Fruit fly (Drosophila melanogaster) whole organism, embryonic: ENCODE data around the gene CG10418.

Experiments
- Abd-B ChIP-seq: fragments of 200-800 bp; sonication (Bioruptor generic); optimal IDR thresholded peaks from 2 replicates; lab custom pipeline; 2018; ENCODE audit warnings: missing biosample characterization, mild to moderate bottlenecking, missing genetic modification characterization, moderate library complexity
- CG10321 ChIP-seq: fragments of 200-800 bp; sonication (Bioruptor generic); IDR thresholded peaks from 2 replicates; pipeline ENCODE4 v1.3.6; 2022; ENCODE audit warnings: missing biosample characterization, missing genetic modification characterization
- CG1233 ChIP-seq: fragments of 200-800 bp; sonication (Bioruptor generic); optimal IDR thresholded peaks from 4 replicates; lab custom pipeline; 2018; ENCODE audit warnings: missing biosample characterization, mild to moderate bottlenecking, missing genetic modification characterization
- CG12391 ChIP-seq: fragments of 200-800 bp; sonication (Bioruptor generic); optimal IDR thresholded peaks from 3 replicates; lab custom pipeline; 2018; ENCODE audit warnings: missing biosample characterization, mild to moderate bottlenecking, missing genetic modification characterization, moderate library complexity
- CG12744 ChIP-seq: fragments of 200-800 bp; sonication (Bioruptor generic); optimal IDR thresholded peaks from 2 replicates; lab custom pipeline; 2016; ENCODE audit warnings: missing biosample characterization, missing genetic modification characterization
- CG15479 ChIP-seq: fragments of 200-800 bp; sonication (Bioruptor generic); optimal IDR thresholded peaks from 3 replicates; lab custom pipeline; 2019; ENCODE audit warnings: missing biosample characterization, mild to moderate bottlenecking, missing genetic modification characterization, moderate library complexity
- CG15696 ChIP-seq: fragments of 200-800 bp; sonication (Bioruptor generic); optimal IDR thresholded peaks from 2 replicates; lab custom pipeline; 2019; ENCODE audit warnings: missing biosample characterization, mild to moderate bottlenecking, missing genetic modification characterization, moderate library complexity
- CG17385 ChIP-seq: fragments of 200-800 bp; sonication (Bioruptor generic); optimal IDR thresholded peaks from 3 replicates; lab custom pipeline; 2018; ENCODE audit warnings: missing biosample characterization, mild to moderate bottlenecking, missing genetic modification characterization
- CG18619 ChIP-seq: fragments of 200-800 bp; sonication (Bioruptor generic); optimal IDR thresholded peaks from 3 replicates; lab custom pipeline; 2017; ENCODE audit warnings: missing biosample characterization, mild to moderate bottlenecking, missing genetic modification characterization
- CG2678 ChIP-seq: fragments of 200-800 bp; sonication (Bioruptor generic); optimal IDR thresholded peaks from 3 replicates; lab custom pipeline; 2019; ENCODE audit warnings: missing biosample characterization, mild to moderate bottlenecking, missing genetic modification characterization, moderate library complexity
- CG31224 ChIP-seq: fragments of 200-800 bp; sonication (Bioruptor generic); IDR thresholded peaks from 2 replicates; pipeline ENCODE4 v1.3.6; 2022; ENCODE audit warnings: missing biosample characterization, missing genetic modification characterization
- CG31388 ChIP-seq: fragments of 200-800 bp; sonication (Bioruptor generic); optimal IDR thresholded peaks from 2 replicates; lab custom pipeline; 2016; ENCODE audit warnings: missing biosample characterization, missing genetic modification characterization
- CG34224 ChIP-seq: fragments of 200-800 bp; sonication (Bioruptor generic); IDR thresholded peaks from 3 replicates; pipeline ENCODE4 v1.3.6; 2022; ENCODE audit warnings: missing biosample characterization, missing genetic modification characterization; ENCODE audit not compliant: partially characterized antibody
- CG4282 ChIP-seq: fragments of 200-800 bp; sonication (Bioruptor generic); optimal IDR thresholded peaks from 2 replicates; lab custom pipeline; 2016; ENCODE audit warnings: missing biosample characterization, missing genetic modification characterization
- CG6813 ChIP-seq: fragments of 200-800 bp; sonication (Bioruptor generic); optimal IDR thresholded peaks from 2 replicates; lab custom pipeline; 2017; ENCODE audit warnings: missing biosample characterization, missing genetic modification characterization, mild to moderate bottlenecking, moderate library complexity, missing genetic modification reagents
- CG7928 ChIP-seq: fragments of 200-800 bp; sonication (Bioruptor generic); optimal IDR thresholded peaks from 2 replicates; lab custom pipeline; 2017; ENCODE audit warnings: missing biosample characterization, mild to moderate bottlenecking, missing genetic modification characterization
- CG9817 ChIP-seq: fragments of 200-800 bp; sonication (Bioruptor generic); optimal IDR thresholded peaks from 2 replicates; lab custom pipeline; 2018; ENCODE audit warnings: missing biosample characterization, mild to moderate bottlenecking, missing genetic modification characterization, moderate library complexity
- Chrac-16 ChIP-seq: fragments of 200-800 bp; sonication (Bioruptor generic); optimal IDR thresholded peaks from 3 replicates; lab custom pipeline; 2016; ENCODE audit warnings: missing biosample characterization, missing genetic modification characterization
- Dbx ChIP-seq: fragments of 200-800 bp; sonication (Bioruptor generic); IDR thresholded peaks from 3 replicates; pipeline ENCODE4 v1.3.6; 2022; ENCODE audit warnings: missing biosample characterization, missing genetic modification characterization
- Hr51 ChIP-seq, 2 experiments: fragments of 200-800 bp; sonication (Bioruptor generic); optimal IDR thresholded peaks; 2 replicates in 1 of 2; 3 replicates in 1 of 2; lab custom pipeline; 2016 to 2018; ENCODE audit warnings: missing biosample characterization in 2 of 2, missing genetic modification characterization in 2 of 2, mild to moderate bottlenecking in 1 of 2, moderate library complexity in 1 of 2
- Lim3 ChIP-seq: fragments of 200-800 bp; sonication (Bioruptor generic); IDR thresholded peaks from 2 replicates; pipeline ENCODE4 v1.3.6; 2022; ENCODE audit warnings: missing biosample characterization, missing genetic modification characterization
- Max ChIP-seq: fragments of 200-800 bp; sonication (Bioruptor generic); optimal IDR thresholded peaks from 2 replicates; lab custom pipeline; 2016; ENCODE audit warnings: missing biosample characterization, mild to moderate bottlenecking, missing genetic modification characterization
- Myb ChIP-seq: fragments of 200-800 bp; sonication (Bioruptor generic); optimal IDR thresholded peaks from 2 replicates; lab custom pipeline; 2016; ENCODE audit warnings: missing biosample characterization, missing genetic modification characterization
- Rfx ChIP-seq: fragments of 200-800 bp; sonication (Bioruptor generic); IDR thresholded peaks from 2 replicates; pipeline ENCODE4 v1.3.6; 2022; ENCODE audit warnings: missing biosample characterization, missing genetic modification characterization
- Sry-β ChIP-seq: fragments of 200-800 bp; sonication (Bioruptor generic); optimal IDR thresholded peaks from 2 replicates; lab custom pipeline; 2018; ENCODE audit warnings: missing biosample characterization, mild to moderate bottlenecking, missing genetic modification characterization, moderate library complexity
- Sry-δ ChIP-seq: fragments of 200-800 bp; sonication (Bioruptor generic); optimal IDR thresholded peaks from 2 replicates; lab custom pipeline; 2016; ENCODE audit warnings: missing biosample characterization, missing genetic modification characterization
- Tbp ChIP-seq: fragments of >200 bp; optimal IDR thresholded peaks from 2 replicates; lab custom pipeline; 2018; ENCODE audit warnings: missing biosample characterization, missing genetic modification characterization
- Vsx1 ChIP-seq: fragments of 200-800 bp; sonication (Bioruptor generic); optimal IDR thresholded peaks from 2 replicates; lab custom pipeline; 2017; ENCODE audit warnings: missing biosample characterization, mild to moderate bottlenecking, missing genetic modification characterization, missing genetic modification reagents
- YL-1 ChIP-seq: fragments of 200-800 bp; sonication (Bioruptor generic); optimal IDR thresholded peaks from 3 replicates; lab custom pipeline; 2017; ENCODE audit warnings: missing biosample characterization, mild to moderate bottlenecking, missing genetic modification characterization
- ac ChIP-seq: fragments of 200-800 bp; sonication (Bioruptor generic); optimal IDR thresholded peaks from 3 replicates; lab custom pipeline; 2017; ENCODE audit warnings: missing biosample characterization, mild to moderate bottlenecking, missing genetic modification characterization
- caup ChIP-seq: fragments of 200-800 bp; sonication (Bioruptor generic); optimal IDR thresholded peaks from 3 replicates; lab custom pipeline; 2017; ENCODE audit warnings: missing biosample characterization, mild to moderate bottlenecking, missing genetic modification characterization, moderate library complexity; ENCODE audit not compliant: severe bottlenecking
- croc ChIP-seq: fragments of 200-800 bp; sonication (Bioruptor generic); conservative IDR thresholded peaks from 3 replicates; pipeline ENCODE4 v1.3.6; 2022; ENCODE audit warnings: missing biosample characterization, missing genetic modification characterization
- dysf ChIP-seq: fragments of 200-800 bp; sonication (Bioruptor generic); IDR thresholded peaks from 3 replicates; pipeline ENCODE4 v1.3.6; 2022; ENCODE audit warnings: missing biosample characterization, missing genetic modification characterization
- ewg ChIP-seq: fragments of 200-800 bp; sonication (Bioruptor generic); optimal IDR thresholded peaks from 3 replicates; lab custom pipeline; 2017; ENCODE audit warnings: mild to moderate bottlenecking, missing biosample characterization, missing genetic modification reagents, missing genetic modification characterization
- fd102C ChIP-seq: fragments of 200-800 bp; sonication (Bioruptor generic); optimal IDR thresholded peaks from 2 replicates; lab custom pipeline; 2018; ENCODE audit warnings: missing biosample characterization, mild to moderate bottlenecking, missing genetic modification characterization, moderate library complexity
- gcm ChIP-seq: fragments of 200-800 bp; sonication (Bioruptor generic); optimal IDR thresholded peaks from 2 replicates; lab custom pipeline; 2019; ENCODE audit warnings: missing biosample characterization, mild to moderate bottlenecking, missing genetic modification characterization, moderate library complexity
- gcm2 ChIP-seq: fragments of 200-800 bp; sonication (Bioruptor generic); optimal IDR thresholded peaks from 2 replicates; lab custom pipeline; 2016; ENCODE audit warnings: missing biosample characterization, missing genetic modification characterization
- gem ChIP-seq: fragments of 200-800 bp; sonication (Bioruptor generic); optimal IDR thresholded peaks from 2 replicates; lab custom pipeline; 2019; ENCODE audit warnings: missing biosample characterization, mild to moderate bottlenecking, missing genetic modification characterization, moderate library complexity
- hkb ChIP-seq, 2 experiments: fragments of 200-800 bp in 1 of 2; fragments of >200 bp in 1 of 2; sonication (Bioruptor generic) in 1 of 2; IDR thresholded peaks in 1 of 2; optimal IDR thresholded peaks in 1 of 2; 2 replicates each; pipeline versions ENCODE4 v1.3.6 to Lab custom; 2017 to 2022; ENCODE audit warnings: missing biosample characterization in 1 of 2, missing genetic modification characterization in 1 of 2
- kah ChIP-seq: fragments of 200-800 bp; sonication (Bioruptor generic); optimal IDR thresholded peaks from 2 replicates; lab custom pipeline; 2018; ENCODE audit warnings: missing biosample characterization, mild to moderate bottlenecking, missing genetic modification characterization
- lab ChIP-seq: fragments of 200-800 bp; sonication (Bioruptor generic); optimal IDR thresholded peaks from 3 replicates; lab custom pipeline; 2017; ENCODE audit warnings: missing biosample characterization, missing genetic modification characterization, mild to moderate bottlenecking, moderate library complexity, missing genetic modification reagents
- phol ChIP-seq: fragments of 200-800 bp; sonication (Bioruptor generic); optimal IDR thresholded peaks from 3 replicates; lab custom pipeline; 2018; ENCODE audit warnings: missing biosample characterization, mild to moderate bottlenecking, missing genetic modification characterization, moderate library complexity
- repo ChIP-seq: fragments of 200-800 bp; sonication (Bioruptor generic); optimal IDR thresholded peaks from 2 replicates; lab custom pipeline; 2016; ENCODE audit warnings: missing biosample characterization, missing genetic modification characterization
- row ChIP-seq: fragments of 200-800 bp; sonication (Bioruptor generic); IDR thresholded peaks from 3 replicates; pipeline ENCODE4 v1.3.6; 2022; ENCODE audit warnings: missing biosample characterization, missing genetic modification characterization
- tll ChIP-seq, 2 experiments: fragments of 200-800 bp in 1 of 2; fragments of >200 bp in 1 of 2; sonication (Bioruptor generic) in 1 of 2; optimal IDR thresholded peaks; 2 replicates each; lab custom pipeline; 2017 to 2019; ENCODE audit warnings: missing biosample characterization in 2 of 2, missing genetic modification characterization in 2 of 2, mild to moderate bottlenecking in 1 of 2, moderate library complexity in 1 of 2
- tna ChIP-seq: fragments of 200-800 bp; sonication (Bioruptor generic); IDR thresholded peaks from 2 replicates; pipeline ENCODE4 v1.3.6; 2022; ENCODE audit warnings: missing biosample characterization, missing genetic modification characterization; ENCODE audit not compliant: partially characterized antibody
- tup ChIP-seq: fragments of 200-800 bp; sonication (Bioruptor generic); optimal IDR thresholded peaks from 2 replicates; lab custom pipeline; 2016; ENCODE audit warnings: missing biosample characterization, mild to moderate bottlenecking, missing genetic modification characterization, moderate library complexity
- unpg ChIP-seq: fragments of 200-800 bp; sonication (Bioruptor generic); optimal IDR thresholded peaks from 3 replicates; lab custom pipeline; 2018; ENCODE audit warnings: missing biosample characterization, mild to moderate bottlenecking, missing genetic modification characterization, moderate library complexity
- wek ChIP-seq: fragments of 200-800 bp; sonication (Bioruptor generic); optimal IDR thresholded peaks from 3 replicates; lab custom pipeline; 2018; ENCODE audit warnings: missing biosample characterization, mild to moderate bottlenecking, missing genetic modification characterization, moderate library complexity

CG10418 gene

DNA sequence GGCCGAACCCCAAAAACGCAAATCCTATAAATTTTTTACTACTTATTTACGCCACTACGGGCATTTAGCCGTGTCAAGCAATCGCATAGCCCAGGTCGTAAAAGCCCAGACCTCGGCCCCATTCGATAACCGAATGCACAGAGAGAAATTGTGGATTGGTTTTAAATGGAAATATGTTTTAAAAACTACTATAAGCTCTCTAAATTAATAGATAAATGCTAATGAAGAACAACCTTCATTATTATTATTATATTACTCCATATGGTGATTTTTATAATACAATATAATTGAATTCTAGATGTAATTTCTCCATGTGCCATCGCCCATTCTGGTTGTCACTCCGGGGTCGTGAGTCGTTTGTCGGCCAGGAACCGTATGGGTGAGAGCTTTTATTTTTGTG lies 30.6 kb upstream of the CG10418 start (continued):
- TF ChIP-seq Sry-β (GFP tag; lab: Kevin White, UChicago) (no peak), YL-1 (GFP tag; lab: Kevin White, UChicago) (no peak), CG4282 (GFP tag; lab: Kevin White, UChicago) (no peak), Lim3 (GFP tag; lab: Robert Waterston, UW) (no peak), Myb (GFP tag; lab: Kevin White, UChicago) (no peak), tup (GFP tag; lab: Kevin White, UChicago) (no peak), gem (peak; percentile 53), CG6813 (no peak), hkb (optimal IDR thresholded peaks at IDR 0.05; lab: Kevin White, UChicago) (no peak), hkb (GFP tag; IDR thresholded peaks at IDR 0.05; lab: Robert Waterston, UW) (no peak), gcm (GFP tag; lab: Kevin White, UChicago) (no peak), CG17385 (GFP tag; lab: Kevin White, UChicago) (peak; percentile 12), CG34224 (GFP tag; lab: Robert Waterston, UW) (no peak), CG10321 (GFP tag; lab: Robert Waterston, UW) (no peak), Tbp (GFP tag; lab: Kevin White, UChicago) (no peak), Hr51 (GFP tag; optimal IDR thresholded peaks at IDR 0.05; lab: Kevin White, UChicago) (peak in 1 of 2 experiments; percentile 26), Abd-B (peak; percentile 66), Dbx (GFP tag; lab: Robert Waterston, UW) (no peak), croc (GFP tag; lab: Robert Waterston, UW) (peak; percentile 34; the same call in 1 of the 3 replicates), ewg (GFP tag; lab: Kevin White, UChicago) (no peak), CG9817 (tag; lab: Kevin White, UChicago) (no peak), tll (GFP tag; optimal IDR thresholded peaks at IDR 0.05; lab: Kevin White, UChicago) (no peak), tna (no peak), Rfx (GFP tag; lab: Robert Waterston, UW) (no peak), CG15696 (tag; lab: Kevin White, UChicago) (no peak), CG2678 (tag; lab: Kevin White, UChicago) (peak; percentile 47), CG12391 (tag; lab: Kevin White, UChicago) (peak; percentile 25), kah (GFP tag; lab: Kevin White, UChicago) (no peak), repo (GFP tag; lab: Kevin White, UChicago) (no peak), CG15479 (no peak), unpg (peak; percentile 9), CG7928 (no peak), CG31224 (GFP tag; lab: Robert Waterston, UW) (no peak), phol (tag; lab: Kevin White, UChicago) (peak; percentile 7), fd102C (no peak), wek (GFP tag; lab: Kevin White, UChicago) (no peak), caup (no peak), Chrac-16 (no peak), CG12744 (GFP tag; lab: Kevin White, UChicago) (no peak), ac (GFP tag; lab: Kevin White, UChicago) (no peak), Max (no peak), row (GFP tag; lab: Robert Waterston, UW) (peak; percentile 40; the same call in 1 of the 3 replicates), CG18619 (GFP tag; lab: Kevin White, UChicago) (no peak), gcm2 (no peak), Sry-δ (GFP tag; lab: Kevin White, UChicago) (no peak), Vsx1 (GFP tag; lab: Kevin White, UChicago) (no peak), lab (GFP tag; lab: Kevin White, UChicago) (peak; percentile 25), CG1233 (GFP tag; lab: Kevin White, UChicago) (no peak), CG31388 (GFP tag; lab: Kevin White, UChicago) (no peak), dysf (GFP tag; lab: Robert Waterston, UW) (no peak)
